Worm (Caenorhabditis elegans) whole organism, late embryonic: Measurements from ENCODE around the gene C47A10.12.
A peak's percentile ranks its signal among the peaks of the same experiment; 100 is the strongest.

Source experiments
- C08G9.2 ChIP-seq: sonication (generic microtip); optimal IDR thresholded peaks from 2 replicates; lab custom pipeline; 2016; ENCODE audit warnings: mild to moderate bottlenecking, missing genetic modification characterization, moderate library complexity, missing compliant biosample characterization
- C38D4.7 ChIP-seq: fragments of 200-800 bp; sonication (Bioruptor generic); optimal IDR thresholded peaks from 2 replicates; lab custom pipeline; 2018; ENCODE audit warnings: mild to moderate bottlenecking, missing genetic modification characterization, moderate library complexity, missing compliant biosample characterization
- F13H6.1 ChIP-seq: sonication (generic microtip); optimal IDR thresholded peaks from 2 replicates; lab custom pipeline; 2016; ENCODE audit warnings: missing genetic modification characterization, missing compliant biosample characterization
- T23F11.4 ChIP-seq: fragments of 200-800 bp; sonication (Bioruptor generic); optimal IDR thresholded peaks from 2 replicates; lab custom pipeline; 2018; ENCODE audit warnings: mild to moderate bottlenecking, missing genetic modification characterization, missing compliant biosample characterization
- Y22D7AL.16 ChIP-seq: sonication (generic microtip); optimal IDR thresholded peaks from 2 replicates; lab custom pipeline; 2016; ENCODE audit warnings: missing genetic modification characterization, missing compliant biosample characterization
- ceh-14 ChIP-seq: sonication (generic microtip); optimal IDR thresholded peaks from 2 replicates; lab custom pipeline; 2016; ENCODE audit warnings: missing genotype, missing genetic modification characterization, missing compliant biosample characterization
- ceh-18 ChIP-seq: sonication (generic microtip); optimal IDR thresholded peaks from 2 replicates; lab custom pipeline; 2016; ENCODE audit warnings: missing genetic modification characterization, missing compliant biosample characterization
- ceh-19 ChIP-seq: fragments of 200-800 bp; sonication (Bioruptor generic); optimal IDR thresholded peaks from 2 replicates; lab custom pipeline; 2018; ENCODE audit warnings: mild to moderate bottlenecking, missing genetic modification characterization, missing compliant biosample characterization
- ceh-2 ChIP-seq: sonication (generic microtip); optimal IDR thresholded peaks from 2 replicates; lab custom pipeline; 2016; ENCODE audit warnings: missing genotype, missing genetic modification characterization, missing compliant biosample characterization
- ceh-22 ChIP-seq: sonication (generic microtip); optimal IDR thresholded peaks from 2 replicates; lab custom pipeline; 2017; ENCODE audit warnings: missing biosample characterization, missing genetic modification characterization
- ceh-24 ChIP-seq: sonication (generic microtip); optimal IDR thresholded peaks from 2 replicates; lab custom pipeline; 2016; ENCODE audit warnings: mild to moderate bottlenecking, missing genetic modification characterization, missing compliant biosample characterization
- ceh-30 ChIP-seq: fragments of 150-350 bp; optimal IDR thresholded peaks from 2 replicates; lab custom pipeline; 2014; ENCODE audit warnings: missing biosample characterization, missing genetic modification characterization
- ceh-31 ChIP-seq: sonication (generic microtip); optimal IDR thresholded peaks from 2 replicates; lab custom pipeline; 2016; ENCODE audit warnings: missing genetic modification characterization, missing compliant biosample characterization
- ceh-34 ChIP-seq: sonication (generic microtip); optimal IDR thresholded peaks from 2 replicates; lab custom pipeline; 2016; ENCODE audit warnings: mild to moderate bottlenecking, missing genetic modification characterization, missing compliant biosample characterization
- ceh-9 ChIP-seq: sonication (generic microtip); optimal IDR thresholded peaks from 2 replicates; lab custom pipeline; 2016; ENCODE audit warnings: mild to moderate bottlenecking, missing genetic modification characterization, inconsistent platforms, missing compliant biosample characterization
- che-1 ChIP-seq: sonication (generic microtip); optimal IDR thresholded peaks from 2 replicates; lab custom pipeline; 2016; ENCODE audit warnings: mild to moderate bottlenecking, missing genetic modification characterization, missing compliant biosample characterization
- dve-1 ChIP-seq: sonication (generic microtip); optimal IDR thresholded peaks from 2 replicates; lab custom pipeline; 2017; ENCODE audit warnings: antibody characterized with exemption, mild to moderate bottlenecking, missing genetic modification characterization, missing compliant biosample characterization
- elt-4 ChIP-seq: sonication (generic microtip); optimal IDR thresholded peaks from 2 replicates; lab custom pipeline; 2016; ENCODE audit warnings: missing genetic modification characterization, missing compliant biosample characterization
- ets-4 ChIP-seq: sonication (generic microtip); optimal IDR thresholded peaks from 2 replicates; lab custom pipeline; 2016; ENCODE audit warnings: missing genetic modification characterization, missing compliant biosample characterization
- fax-1 ChIP-seq: sonication (generic microtip); optimal IDR thresholded peaks from 2 replicates; lab custom pipeline; 2016; ENCODE audit warnings: missing genotype, missing genetic modification characterization, missing compliant biosample characterization
- lin-11 ChIP-seq: fragments of 200-800 bp; sonication (Bioruptor generic); optimal IDR thresholded peaks from 2 replicates; lab custom pipeline; 2018; ENCODE audit warnings: mild to moderate bottlenecking, missing genetic modification characterization, missing compliant biosample characterization
- madf-2 ChIP-seq: sonication (generic microtip); optimal IDR thresholded peaks from 2 replicates; lab custom pipeline; 2017; ENCODE audit warnings: missing genetic modification characterization, missing compliant biosample characterization
- mec-3 ChIP-seq: sonication (generic microtip); optimal IDR thresholded peaks from 2 replicates; lab custom pipeline; 2016; ENCODE audit warnings: borderline replicate concordance, missing genetic modification characterization, missing compliant biosample characterization
- nfya-1 ChIP-seq: sonication (generic microtip); optimal IDR thresholded peaks from 2 replicates; lab custom pipeline; 2017; ENCODE audit warnings: missing genetic modification characterization, mild to moderate bottlenecking, missing compliant biosample characterization, antibody characterized with exemption, moderate library complexity
- nhr-11 ChIP-seq: fragments of 150-350 bp; optimal IDR thresholded peaks from 2 replicates; lab custom pipeline; 2014; ENCODE audit warnings: missing biosample characterization, missing genetic modification characterization
- odd-2 ChIP-seq: sonication (generic microtip); optimal IDR thresholded peaks from 2 replicates; lab custom pipeline; 2017; ENCODE audit warnings: antibody characterized with exemption, mild to moderate bottlenecking, missing genetic modification characterization, missing compliant biosample characterization
- pat-9 ChIP-seq: fragments of 200-800 bp; sonication (Bioruptor generic); optimal IDR thresholded peaks from 2 replicates; lab custom pipeline; 2018; ENCODE audit warnings: mild to moderate bottlenecking, missing genetic modification characterization, moderate library complexity, missing compliant biosample characterization
- pha-2 ChIP-seq: sonication (generic microtip); optimal IDR thresholded peaks from 2 replicates; lab custom pipeline; 2017; ENCODE audit warnings: mild to moderate bottlenecking, missing genetic modification characterization, missing compliant biosample characterization
- pqm-1 ChIP-seq: sonication (generic microtip); optimal IDR thresholded peaks from 2 replicates; lab custom pipeline; 2016; ENCODE audit warnings: missing genetic modification characterization, missing compliant biosample characterization
- pros-1 ChIP-seq: fragments of 150-350 bp; optimal IDR thresholded peaks from 2 replicates; lab custom pipeline; 2014; ENCODE audit warnings: missing biosample characterization, missing genetic modification reagents, missing genetic modification characterization
- ref-2 ChIP-seq: sonication (generic microtip); optimal IDR thresholded peaks from 2 replicates; lab custom pipeline; 2016; ENCODE audit warnings: missing genetic modification characterization, missing compliant biosample characterization
- sdc-2 ChIP-seq: sonication (generic microtip); optimal IDR thresholded peaks from 2 replicates; lab custom pipeline; 2016; ENCODE audit warnings: missing genotype, missing genetic modification characterization, missing compliant biosample characterization
- sox-4 ChIP-seq: sonication (generic microtip); optimal IDR thresholded peaks from 2 replicates; lab custom pipeline; 2017; ENCODE audit warnings: mild to moderate bottlenecking, missing genetic modification characterization, inconsistent platforms, missing compliant biosample characterization
- syd-9 ChIP-seq: sonication (generic microtip); optimal IDR thresholded peaks from 2 replicates; lab custom pipeline; 2016; ENCODE audit warnings: mild to moderate bottlenecking, missing genetic modification characterization, moderate library complexity, missing compliant biosample characterization
- tbx-2 ChIP-seq: sonication (generic microtip); optimal IDR thresholded peaks from 2 replicates; lab custom pipeline; 2016; ENCODE audit warnings: missing genetic modification characterization, missing compliant biosample characterization
- unc-55 ChIP-seq: sonication (generic microtip); optimal IDR thresholded peaks from 2 replicates; lab custom pipeline; 2017; ENCODE audit warnings: missing biosample characterization, missing genetic modification reagents, missing genetic modification characterization
- ztf-16 ChIP-seq: sonication (generic microtip); optimal IDR thresholded peaks from 2 replicates; lab custom pipeline; 2017; ENCODE audit warnings: missing genetic modification characterization, missing compliant biosample characterization

The C47A10.12 gene

DNA sequence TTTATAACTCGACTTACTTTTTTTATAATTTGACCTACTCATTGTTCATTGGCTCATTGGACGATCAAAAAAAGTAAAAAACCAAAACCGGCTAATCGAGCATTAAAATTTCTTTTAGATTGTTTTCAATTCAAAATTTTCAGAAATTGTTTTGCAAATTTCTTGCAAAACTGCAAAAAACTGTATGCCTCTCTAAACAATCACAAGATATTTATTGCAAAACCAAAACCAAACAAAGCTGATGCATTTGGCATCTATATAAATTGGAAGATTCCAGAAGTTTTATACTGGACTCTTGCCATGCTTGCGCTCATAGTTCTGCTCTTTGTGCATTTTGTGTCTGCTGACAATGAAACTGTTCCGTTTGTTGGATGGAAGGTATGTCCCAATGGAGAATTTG lies at the start of gene C47A10.12:
TSS of gene C47A10.12 (plus strand) at position 301 of the 400 bp plus-strand sequence.
- TF ChIP-seq nfya-1 (no peak), elt-4 (tag; lab: Kevin White, UChicago) (no peak), ceh-19 (GFP tag; lab: Kevin White, UChicago) (no peak), C38D4.7 (GFP tag; lab: Kevin White, UChicago) (no peak), syd-9 (tag; lab: Kevin White, UChicago) (no peak), nhr-11 (tag; lab: Kevin White, UChicago) (no peak), Y22D7AL.16 (tag; lab: Kevin White, UChicago) (no peak), tbx-2 (tag; lab: Kevin White, UChicago) (no peak), sox-4 (tag; lab: Kevin White, UChicago) (no peak), unc-55 (GFP tag; lab: Kevin White, UChicago) (no peak), fax-1 (tag; lab: Kevin White, UChicago) (no peak), C08G9.2 (tag; lab: Kevin White, UChicago) (no peak), pros-1 (no peak), T23F11.4 (GFP tag; lab: Kevin White, UChicago) (no peak), ref-2 (no peak), sdc-2 (tag; lab: Kevin White, UChicago) (no peak), lin-11 (no peak), ceh-14 (tag; lab: Kevin White, UChicago) (no peak)

DNA sequence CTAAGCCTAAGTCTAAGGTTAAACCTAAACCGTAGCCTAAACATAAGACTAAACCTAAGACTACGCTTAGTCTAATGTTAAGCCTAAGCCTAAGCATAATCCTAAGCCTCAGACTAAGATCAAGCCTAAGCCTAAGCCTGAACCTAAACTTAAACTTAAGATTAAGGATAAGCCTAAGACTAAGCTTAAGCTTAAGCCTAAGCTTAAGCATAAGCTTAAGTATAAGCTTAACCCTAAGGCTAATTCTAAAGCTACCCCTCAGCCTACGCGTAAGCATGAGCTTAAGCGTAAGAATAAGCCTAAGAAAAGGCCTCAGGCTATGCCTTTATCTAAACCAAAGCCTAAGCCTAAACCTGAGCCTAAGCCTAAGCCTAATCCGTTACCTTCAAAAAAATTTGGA lies 49.4 kb upstream of the C47A10.12 start:
- TF ChIP-seq ceh-24 (tag; lab: Kevin White, UChicago) = no peak
- peak; percentile 84 for TF ChIP-seq dve-1
- TF ChIP-seq ceh-9 (tag; lab: Kevin White, UChicago) = no peak
- TF ChIP-seq ceh-2 (tag; lab: Kevin White, UChicago) = no peak

DNA sequence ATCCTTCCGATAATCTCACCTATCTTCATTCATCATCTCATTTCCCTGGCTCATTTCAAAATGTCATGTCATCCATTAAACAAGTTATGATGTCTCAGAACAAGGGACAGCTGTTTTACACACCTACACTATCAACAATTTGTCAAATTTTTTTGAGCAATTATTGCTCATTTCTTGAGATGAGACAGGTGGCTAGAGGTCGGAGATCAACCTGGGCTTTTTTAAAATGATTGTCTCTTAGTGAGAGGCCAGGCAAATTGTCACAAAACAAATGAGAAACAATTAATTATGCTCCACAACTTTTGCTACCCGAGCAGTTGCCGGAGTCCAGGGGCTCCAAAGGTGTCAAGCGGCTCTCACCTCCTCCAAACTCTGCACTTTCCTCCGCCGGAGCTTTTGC lies 49.0 kb upstream of the C47A10.12 start:
- TF ChIP-seq unc-55 (GFP tag; lab: Kevin White, UChicago) = peak; percentile 75
- peak; percentile 29 for TF ChIP-seq ceh-18
- no peak for TF ChIP-seq nhr-11 (tag; lab: Kevin White, UChicago)

DNA sequence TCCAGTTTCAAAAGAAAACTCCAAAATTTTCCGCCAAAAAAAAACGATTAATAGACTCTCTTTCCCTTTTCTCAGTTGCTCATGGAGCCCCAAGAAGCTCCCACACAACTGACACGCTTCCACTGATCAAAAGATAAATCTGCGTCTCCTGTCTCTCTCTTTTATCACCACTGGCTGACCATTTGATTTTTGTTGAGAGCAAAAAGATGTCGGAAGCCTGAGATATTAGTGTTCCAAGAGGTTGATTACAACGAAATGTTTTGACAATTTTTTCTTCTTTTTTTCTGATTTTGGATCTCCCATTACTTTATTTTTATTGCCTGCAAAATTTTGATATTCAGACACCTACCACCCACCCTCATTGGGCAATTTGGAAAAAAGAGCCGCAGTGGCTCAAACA lies 45.2 kb upstream of the C47A10.12 start, which contains the start of gene twk-42:
TSS of gene twk-42 (minus strand) at position 101 of the 400 bp plus-strand sequence.
- no peak for TF ChIP-seq pros-1
- no peak for TF ChIP-seq ztf-16
- TF ChIP-seq pqm-1 (tag; lab: Kevin White, UChicago) = no peak
- TF ChIP-seq ceh-22 (tag; lab: Kevin White, UChicago) = no peak
- TF ChIP-seq madf-2 (tag; lab: Kevin White, UChicago) = no peak
- TF ChIP-seq nhr-11 (tag; lab: Kevin White, UChicago) = no peak
- TF ChIP-seq ceh-34 (tag; lab: Kevin White, UChicago) = no peak
- no peak for TF ChIP-seq mec-3
- no peak for TF ChIP-seq ceh-30 (tag; lab: Kevin White, UChicago)
- TF ChIP-seq odd-2 (tag; lab: Kevin White, UChicago) = no peak

DNA sequence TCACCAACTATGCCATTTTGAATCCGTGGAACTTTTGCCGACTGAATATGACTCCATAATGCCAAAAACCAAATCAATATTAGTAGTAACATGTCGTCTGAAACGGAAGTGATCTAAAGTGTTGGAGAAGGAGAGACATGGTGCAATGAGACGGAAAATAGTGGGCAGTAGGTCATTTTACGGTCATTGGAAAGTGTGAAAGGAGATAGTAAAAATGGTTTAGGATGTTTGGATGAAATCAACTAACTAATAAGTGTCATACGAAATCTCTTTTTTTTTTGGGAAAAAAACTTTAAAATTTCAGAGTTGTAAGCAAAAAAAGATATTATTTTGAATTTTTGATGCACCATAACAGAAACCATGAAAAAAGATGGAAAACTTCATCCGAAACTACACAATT lies 37.9 kb upstream of the C47A10.12 start, which contains the start of gene cutl-4:
TSS of gene cutl-4 (minus strand) at position 101 of the 400 bp plus-strand sequence.
- TF ChIP-seq ceh-31 = no peak
- TF ChIP-seq fax-1 (tag; lab: Kevin White, UChicago) = no peak
- no peak for TF ChIP-seq pha-2 (tag; lab: Kevin White, UChicago)
- no peak for TF ChIP-seq ets-4 (tag; lab: Kevin White, UChicago)
- no peak for TF ChIP-seq che-1 (tag; lab: Kevin White, UChicago)
- no peak for TF ChIP-seq madf-2 (tag; lab: Kevin White, UChicago)
- TF ChIP-seq pat-9 = no peak
- TF ChIP-seq F13H6.1 (tag; lab: Kevin White, UChicago) = no peak
